Worm (Caenorhabditis elegans): ENCODE measurements around the gene Y39G8B.9.

DNA sequence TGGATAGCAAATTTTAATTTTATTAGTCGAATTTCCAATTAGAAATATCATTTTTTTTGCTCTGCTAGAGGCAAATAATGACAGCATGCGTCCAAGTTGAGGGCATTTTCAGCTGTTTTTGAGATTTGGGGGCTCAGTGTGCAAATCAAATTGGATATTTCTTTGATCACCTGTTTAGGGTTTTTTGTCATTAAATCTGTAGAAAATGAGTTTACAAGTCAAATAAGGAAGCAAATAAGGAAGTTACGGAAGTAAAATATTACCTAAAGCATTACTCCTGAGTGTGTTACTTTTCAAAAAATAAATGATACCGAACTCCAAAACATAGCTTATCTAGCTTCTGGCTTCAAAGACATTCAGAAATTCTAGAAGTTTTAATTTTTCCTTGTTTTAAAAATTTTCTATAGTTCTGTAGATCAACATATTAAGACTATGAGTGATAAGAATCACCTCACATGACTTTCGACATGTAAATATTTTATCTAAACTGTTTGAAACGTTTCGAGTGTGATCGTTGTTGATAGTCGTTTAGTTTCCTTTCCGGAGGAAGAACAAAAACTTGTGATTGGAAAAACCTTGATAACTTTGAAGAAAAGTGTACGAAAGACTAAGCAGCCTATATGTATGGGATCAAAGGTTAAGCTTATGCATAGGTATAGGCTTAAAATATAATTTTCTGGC lies 1.2 kb upstream of the Y39G8B.9 start, which contains the start of gene sre-48:
- TF ChIP-seq lin-13 (tag; optimal IDR thresholded peaks at IDR 0.05) (no peak), nhr-76 (tag; optimal IDR thresholded peaks at IDR 0.05) (no peak), unc-39 (tag; optimal IDR thresholded peaks at IDR 0.05) (no peak)

All from whole organism, mixed stage, embryonic.